Fruit fly (Drosophila melanogaster): Measurements from ENCODE around the gene CG42467.

CG42467 gene

DNA sequence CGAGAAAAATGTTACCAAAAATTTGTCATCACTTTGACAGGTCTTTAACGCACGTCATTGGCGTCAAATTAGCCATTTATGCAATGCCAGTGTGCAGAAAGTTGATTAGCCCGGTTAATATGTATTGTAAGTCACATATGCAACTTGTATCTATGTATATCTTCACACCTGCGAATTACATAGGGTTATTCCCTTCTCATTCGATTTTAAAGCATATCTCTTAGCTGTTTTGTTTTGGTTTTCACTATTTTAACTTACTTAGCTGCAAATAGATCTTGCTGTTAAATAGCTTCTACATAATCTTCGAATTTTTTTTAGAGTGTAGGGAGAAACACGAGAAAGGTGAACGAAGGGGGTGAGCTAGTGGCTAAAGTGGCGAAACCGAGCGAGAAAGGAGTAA, 30.0 kb downstream of the CG42467 start:
- TF ChIP-seq psq (optimal IDR thresholded peaks at IDR 0.05), result no peak
- TF ChIP-seq h (optimal IDR thresholded peaks at IDR 0.05), result no peak
- no peak for TF ChIP-seq insv (optimal IDR thresholded peaks at IDR 0.05)
- no peak for TF ChIP-seq ttk (optimal IDR thresholded peaks at IDR 0.05)

DNA sequence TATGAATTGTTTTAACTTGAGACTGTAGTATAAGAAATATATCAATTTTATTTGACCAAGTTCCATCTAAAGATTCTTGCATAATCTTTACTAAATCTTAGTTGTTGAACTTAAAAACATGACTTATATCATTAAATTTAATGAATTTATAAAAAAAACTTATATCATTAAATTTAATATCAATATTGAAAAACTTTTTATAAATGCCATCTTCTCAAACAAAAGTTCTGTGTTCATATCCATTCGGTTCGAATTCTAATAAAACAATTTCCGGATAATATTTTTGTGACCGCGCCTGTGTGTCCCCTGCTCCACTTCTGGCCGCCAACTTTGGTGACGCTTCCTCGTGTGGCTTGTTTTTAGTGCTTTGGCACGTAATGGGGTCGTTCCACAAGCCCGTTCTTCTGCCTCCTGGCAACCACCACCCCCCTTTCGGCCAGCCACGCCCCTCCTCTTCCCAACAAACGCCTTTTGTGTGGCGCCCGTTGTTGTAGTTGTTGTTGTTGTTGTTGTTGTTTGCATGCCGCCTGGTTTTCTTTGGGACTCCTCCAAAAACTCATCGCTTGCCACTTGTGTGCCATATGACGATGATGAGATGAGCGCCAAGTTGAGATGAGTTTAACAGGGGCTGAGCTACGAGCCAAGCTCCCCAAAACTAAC, 36.0 kb downstream of the CG42467 start:
- TF ChIP-seq psq (optimal IDR thresholded peaks at IDR 0.05) (no peak), Sin3A (optimal IDR thresholded peaks at IDR 0.05) (no peak), h (optimal IDR thresholded peaks at IDR 0.05) (no peak)

- TF ChIP-seq Sin3A (optimal IDR thresholded peaks at IDR 0.05) (no peak), ttk (optimal IDR thresholded peaks at IDR 0.05) (no peak), psq (optimal IDR thresholded peaks at IDR 0.05) (no peak), insv (optimal IDR thresholded peaks at IDR 0.05) (no peak), Myc (optimal IDR thresholded peaks at IDR 0.05) (no peak), h (optimal IDR thresholded peaks at IDR 0.05) (no peak)
These were observed 36.6 kb downstream of the CG42467 start for dm6 chr2L:3737682-3738081.

DNA sequence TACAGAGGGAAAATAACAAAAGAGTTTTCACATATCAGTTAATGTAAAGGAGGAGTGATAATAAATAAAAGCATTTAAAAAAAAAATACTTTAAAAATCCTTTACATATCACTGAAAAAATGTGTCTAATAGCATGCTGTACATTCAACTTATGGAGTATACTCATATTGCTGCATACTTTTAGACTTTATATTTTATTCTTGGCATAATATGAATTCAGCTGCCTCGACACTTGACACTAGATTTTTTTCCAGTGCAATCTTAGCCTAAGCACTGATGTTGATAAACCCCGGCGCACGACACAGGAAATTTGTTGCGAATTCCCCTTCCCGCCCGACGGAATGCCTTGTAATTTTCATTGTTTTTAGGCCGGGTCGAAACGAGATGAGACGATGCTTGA, 39.4 kb downstream of the CG42467 start:
- TF ChIP-seq h (optimal IDR thresholded peaks at IDR 0.05), result no peak
- TF ChIP-seq ttk (optimal IDR thresholded peaks at IDR 0.05), result no peak
- no peak for TF ChIP-seq insv (optimal IDR thresholded peaks at IDR 0.05)
- no peak for TF ChIP-seq Myc (optimal IDR thresholded peaks at IDR 0.05)
- TF ChIP-seq Sin3A (optimal IDR thresholded peaks at IDR 0.05), result no peak
- no peak for TF ChIP-seq psq (optimal IDR thresholded peaks at IDR 0.05)

dm6 chr2L:3748691-3749090, 47.6 kb downstream of the CG42467 start:
- no peak for TF ChIP-seq Sin3A (optimal IDR thresholded peaks at IDR 0.05)

Data from Kc167 (cell line).